Fruit fly (Drosophila melanogaster): Measurements from ENCODE around the gene cDIP.

Gene cDIP

DNA sequence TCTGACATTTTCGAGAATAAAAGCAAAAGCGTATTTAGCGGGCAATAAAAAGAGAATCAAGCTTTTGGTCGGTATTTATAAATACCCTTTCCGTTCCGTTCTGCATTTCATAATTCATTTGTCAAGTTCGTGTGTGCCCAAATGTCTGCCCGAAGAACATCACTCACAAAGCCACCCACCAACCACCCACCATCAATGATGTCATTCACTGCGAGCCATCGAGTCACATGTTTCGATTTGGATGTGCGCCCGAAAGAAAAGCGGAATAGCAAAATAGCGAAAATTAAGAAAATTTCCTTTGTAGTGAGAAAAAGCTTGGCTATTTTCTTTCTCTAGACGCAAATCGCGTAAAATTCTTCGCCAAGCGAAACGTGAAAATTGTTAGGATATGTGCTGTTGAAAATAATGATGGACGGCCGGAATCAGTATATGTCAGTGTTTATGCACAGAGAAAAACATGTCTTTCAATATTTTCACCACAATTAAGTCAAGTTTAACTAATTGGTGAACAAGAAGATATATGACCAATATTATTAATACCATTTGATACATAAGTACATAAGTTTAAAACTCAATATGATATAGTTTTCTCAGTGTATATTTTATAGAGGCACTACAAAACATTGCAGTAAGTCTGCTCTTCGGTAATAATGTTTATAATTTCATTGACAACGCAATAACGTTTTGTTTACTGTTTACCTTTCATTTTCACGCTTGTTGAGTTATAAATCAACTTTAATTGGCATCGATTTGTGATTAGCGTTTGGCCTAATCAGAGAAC, 9.6 kb downstream of the cDIP start (continued):
- TF ChIP-seq Lhr (GFP tag; optimal IDR thresholded peaks at IDR 0.05) (no peak), CG10979 (tag; optimal IDR thresholded peaks at IDR 0.05) (peak; percentile 4), Eip74EF (GFP tag; optimal IDR thresholded peaks at IDR 0.05) (peak in 1 of 2 experiments; percentile 34), D19B (GFP tag; optimal IDR thresholded peaks at IDR 0.05) (peak; percentile 37), CrebB (tag; optimal IDR thresholded peaks at IDR 0.05) (peak; percentile 4), CG9437 (GFP tag; optimal IDR thresholded peaks at IDR 0.05) (peak; percentile 7), kay (GFP tag; optimal IDR thresholded peaks at IDR 0.05) (no peak), CG2202 (tag; optimal IDR thresholded peaks at IDR 0.05) (no peak), tx (GFP tag; optimal IDR thresholded peaks at IDR 0.05) (no peak), Ssrp (tag; optimal IDR thresholded peaks at IDR 0.05) (peak; percentile 51), Ptx1 (GFP tag; IDR thresholded peaks at IDR 0.05) (peak; percentile 76), Pdp1 (GFP tag; optimal IDR thresholded peaks at IDR 0.05) (peak; percentile 2 to 55), CG11723 (GFP tag; optimal IDR thresholded peaks at IDR 0.05) (no peak), cas (GFP tag; IDR thresholded peaks at IDR 0.05) (0 out of 2 replicates have a peak, but pooled peaks have one; percentile 39), B-H2 (GFP tag; optimal IDR thresholded peaks at IDR 0.05) (no peak), Awh (GFP tag; IDR thresholded peaks at IDR 0.05) (no peak), slou (GFP tag; optimal IDR thresholded peaks at IDR 0.05) (no peak), CG34422 (GFP tag; IDR thresholded peaks at IDR 0.05) (no peak), btn (GFP tag; optimal IDR thresholded peaks at IDR 0.05) (no peak), tgo (GFP tag; IDR thresholded peaks at IDR 0.05) (peak; percentile 62; the same call in 2 of the 3 replicates), schlank (tag; optimal IDR thresholded peaks at IDR 0.05) (no peak), run (tag; optimal IDR thresholded peaks at IDR 0.05) (no peak), CG16813 (GFP tag; IDR thresholded peaks at IDR 0.05; ENCODE audit: partially characterized antibody) (no peak), CG31365 (tag; optimal IDR thresholded peaks at IDR 0.05) (peak; percentile 18), CG14441 (GFP tag; IDR thresholded peaks at IDR 0.05) (0 out of 2 replicates have a peak, but pooled peaks have one; percentile 41), pita (GFP tag; optimal IDR thresholded peaks at IDR 0.05) (no peak), CG6272 (GFP tag; IDR thresholded peaks at IDR 0.05) (no peak), Hand (GFP tag; optimal IDR thresholded peaks at IDR 0.05) (peak; percentile 34), pnt (GFP tag; optimal IDR thresholded peaks at IDR 0.05) (no peak), CG17829 (tag; optimal IDR thresholded peaks at IDR 0.05) (peak; percentile 46), Dbx (GFP tag; IDR thresholded peaks at IDR 0.05) (peak; percentile 70), CG6854 (GFP tag; optimal IDR thresholded peaks at IDR 0.05) (peak; percentile 14), da (GFP tag; optimal IDR thresholded peaks at IDR 0.05) (no peak), CG12659 (GFP tag; optimal IDR thresholded peaks at IDR 0.05) (peak; percentile 55), Nf-YC (tag; optimal IDR thresholded peaks at IDR 0.05) (peak; percentile 7), CG14860 (GFP tag; IDR thresholded peaks at IDR 0.05; ENCODE audit: partially characterized antibody) (no peak), CG8089 (GFP tag; optimal IDR thresholded peaks at IDR 0.05) (no peak), Atf3 (GFP tag; optimal IDR thresholded peaks at IDR 0.05) (no peak), emc (GFP tag; optimal IDR thresholded peaks at IDR 0.05) (no peak), nom (GFP tag; optimal IDR thresholded peaks at IDR 0.05) (no peak), tin (GFP tag; optimal IDR thresholded peaks at IDR 0.05) (no peak), lab (GFP tag; optimal IDR thresholded peaks at IDR 0.05) (peak; percentile 81), nau (GFP tag; optimal IDR thresholded peaks at IDR 0.05) (peak; percentile 28), jumu (GFP tag; optimal IDR thresholded peaks at IDR 0.05) (no peak), CG31388 (GFP tag; optimal IDR thresholded peaks at IDR 0.05) (no peak), usp (GFP tag; optimal IDR thresholded peaks at IDR 0.05) (no peak), pros (GFP tag; optimal IDR thresholded peaks at IDR 0.05) (no peak), CG4820 (GFP tag; optimal IDR thresholded peaks at IDR 0.05) (peak; percentile 4), Dp (GFP tag; optimal IDR thresholded peaks at IDR 0.05) (no peak)

Data from whole organism, embryonic.